Worm (Caenorhabditis elegans) whole organism, L1 larva: ENCODE results near the gene ZK1127.13.

Experiments used
- C04F5.9 ChIP-seq: sonication (generic microtip); optimal IDR thresholded peaks from 2 replicates; lab custom pipeline; 2016; ENCODE audit warnings: missing genetic modification characterization, missing compliant biosample characterization
- C34B4.2 ChIP-seq: sonication (generic microtip); optimal IDR thresholded peaks from 2 replicates; lab custom pipeline; 2017; ENCODE audit warnings: mild to moderate bottlenecking, missing genetic modification characterization, missing compliant biosample characterization
- alr-1 ChIP-seq: fragments of 200-800 bp; sonication (Bioruptor generic); optimal IDR thresholded peaks from 2 replicates; lab custom pipeline; 2018; ENCODE audit warnings: borderline replicate concordance, mild to moderate bottlenecking, missing genetic modification characterization, missing compliant biosample characterization
- aly-2 ChIP-seq: fragments of 150-350 bp; optimal IDR thresholded peaks from 2 replicates; lab custom pipeline; 2014; ENCODE audit warnings: missing biosample characterization, missing genetic modification characterization
- blmp-1 ChIP-seq: fragments of 150-350 bp; optimal IDR thresholded peaks from 2 replicates; lab custom pipeline; 2014; ENCODE audit warnings: missing biosample characterization, missing genetic modification characterization
- ceh-8 ChIP-seq: fragments of 200-800 bp; sonication (Bioruptor generic); optimal IDR thresholded peaks from 2 replicates; lab custom pipeline; 2018; ENCODE audit warnings: mild to moderate bottlenecking, missing genetic modification characterization, moderate library complexity, missing compliant biosample characterization
- dpl-1 ChIP-seq, 3 experiments: fragments of 150-350 bp in 2 of 3; sonication (generic microtip) in 1 of 3; optimal IDR thresholded peaks; 2 replicates each; lab custom pipeline; 2014 to 2017; ENCODE audit warnings: missing biosample characterization in 3 of 3, missing genetic modification characterization in 3 of 3, missing genetic modification reagents in 3 of 3
- dsc-1 ChIP-seq: sonication (generic microtip); optimal IDR thresholded peaks from 2 replicates; lab custom pipeline; 2016; ENCODE audit warnings: mild to moderate bottlenecking, missing genetic modification characterization, missing compliant biosample characterization
- efl-1 ChIP-seq, 4 experiments: fragments of 150-350 bp; optimal IDR thresholded peaks in 3 of 4; peaks in 1 of 4; 1 replicate in 1 of 4; 2 replicates in 3 of 4; lab custom pipeline; 2014; ENCODE audit warnings: missing biosample characterization in 2 of 4, missing genetic modification characterization in 2 of 4, missing genetic modification reagents in 2 of 4
- efl-3 ChIP-seq: fragments of 200-800 bp; sonication (Bioruptor generic); optimal IDR thresholded peaks from 2 replicates; lab custom pipeline; 2018; ENCODE audit warnings: mild to moderate bottlenecking, missing genetic modification characterization, missing compliant biosample characterization
- ets-5 ChIP-seq: fragments of 200-800 bp; sonication (Bioruptor generic); IDR thresholded peaks from 2 replicates; pipeline ENCODE4 v1.3.6; 2022; ENCODE audit warnings: missing genetic modification characterization, missing compliant biosample characterization
- fkh-4 ChIP-seq: sonication (generic microtip); optimal IDR thresholded peaks from 2 replicates; lab custom pipeline; 2016; ENCODE audit warnings: missing compliant biosample characterization, missing genetic modification characterization, borderline replicate concordance
- fos-1 ChIP-seq: fragments of 150-350 bp; optimal IDR thresholded peaks from 2 replicates; lab custom pipeline; 2014; ENCODE audit warnings: missing biosample characterization, missing genetic modification characterization
- jun-1 ChIP-seq: fragments of 150-350 bp; optimal IDR thresholded peaks from 2 replicates; lab custom pipeline; 2014; ENCODE audit warnings: missing biosample characterization, missing genetic modification reagents, missing genetic modification characterization
- lin-14 ChIP-seq: fragments of 200-800 bp; sonication (Bioruptor generic); optimal IDR thresholded peaks from 2 replicates; lab custom pipeline; 2018; ENCODE audit warnings: mild to moderate bottlenecking, missing genetic modification characterization, moderate library complexity, missing compliant biosample characterization
- lin-35 ChIP-seq, 2 experiments: fragments of 150-350 bp; optimal IDR thresholded peaks; 2 replicates each; lab custom pipeline; 2014; ENCODE audit warnings: missing biosample characterization in 2 of 2, missing genetic modification characterization in 2 of 2, missing genetic modification reagents in 2 of 2
- lin-39 ChIP-seq: fragments of 150-350 bp; optimal IDR thresholded peaks from 2 replicates; lab custom pipeline; 2014; ENCODE audit warnings: missing biosample characterization, missing genetic modification reagents, missing genetic modification characterization
- mab-9 ChIP-seq: fragments of 200-800 bp; sonication (Bioruptor generic); IDR thresholded peaks from 2 replicates; pipeline ENCODE4 v1.3.6; 2022; ENCODE audit warnings: missing genetic modification reagents, missing genetic modification characterization, missing compliant biosample characterization
- mep-1 ChIP-seq: fragments of 150-350 bp; optimal IDR thresholded peaks from 2 replicates; lab custom pipeline; 2014; ENCODE audit warnings: missing biosample characterization, missing genetic modification characterization
- nhr-11 ChIP-seq: fragments of 150-350 bp; optimal IDR thresholded peaks from 2 replicates; lab custom pipeline; 2014; ENCODE audit warnings: missing biosample characterization, missing genetic modification characterization
- nhr-237 ChIP-seq: fragments of 150-350 bp; optimal IDR thresholded peaks from 2 replicates; lab custom pipeline; 2014; ENCODE audit warnings: missing biosample characterization, missing genetic modification characterization
- nhr-47 ChIP-seq: sonication (generic microtip); optimal IDR thresholded peaks from 2 replicates; lab custom pipeline; 2016; ENCODE audit warnings: mild to moderate bottlenecking, missing genetic modification characterization, moderate library complexity, missing compliant biosample characterization
- nhr-90 ChIP-seq: sonication (generic microtip); optimal IDR thresholded peaks from 2 replicates; lab custom pipeline; 2016; ENCODE audit warnings: mild to moderate bottlenecking, missing genetic modification characterization, missing compliant biosample characterization; ENCODE audit not compliant: poor library complexity
- skn-1 ChIP-seq: fragments of 150-350 bp; optimal IDR thresholded peaks from 2 replicates; lab custom pipeline; 2014; ENCODE audit warnings: missing biosample characterization, missing genetic modification characterization
- snpc-4 ChIP-seq: fragments of 150-350 bp; optimal IDR thresholded peaks from 2 replicates; lab custom pipeline; 2014; ENCODE audit warnings: missing biosample characterization, missing genetic modification characterization
- snu-23 ChIP-seq: sonication (generic microtip); optimal IDR thresholded peaks from 2 replicates; lab custom pipeline; 2016; ENCODE audit warnings: missing genetic modification characterization, missing compliant biosample characterization
- sox-4 ChIP-seq: sonication (generic microtip); optimal IDR thresholded peaks from 2 replicates; lab custom pipeline; 2016; ENCODE audit warnings: missing genetic modification characterization, missing compliant biosample characterization
- sptf-1 ChIP-seq: fragments of 150-350 bp; optimal IDR thresholded peaks from 2 replicates; lab custom pipeline; 2014; ENCODE audit warnings: missing biosample characterization, missing genetic modification characterization
- sup-37 ChIP-seq: fragments of 200-800 bp; sonication (Bioruptor generic); optimal IDR thresholded peaks from 2 replicates; lab custom pipeline; 2018; ENCODE audit warnings: mild to moderate bottlenecking, missing genetic modification characterization, missing compliant biosample characterization
- tbx-2 ChIP-seq: sonication (generic microtip); optimal IDR thresholded peaks from 2 replicates; lab custom pipeline; 2016; ENCODE audit warnings: missing genetic modification characterization, missing compliant biosample characterization
- tlp-1 ChIP-seq: fragments of 150-350 bp; optimal IDR thresholded peaks from 2 replicates; lab custom pipeline; 2014; ENCODE audit warnings: missing biosample characterization, missing genetic modification characterization
- unc-62 ChIP-seq: fragments of 150-350 bp; optimal IDR thresholded peaks from 2 replicates; lab custom pipeline; 2014; ENCODE audit warnings: missing biosample characterization, missing genetic modification reagents, missing genetic modification characterization
- xbp-1 ChIP-seq: sonication (generic microtip); optimal IDR thresholded peaks from 2 replicates; lab custom pipeline; 2016; ENCODE audit warnings: missing genetic modification characterization, missing compliant biosample characterization

ZK1127.13 gene

DNA sequence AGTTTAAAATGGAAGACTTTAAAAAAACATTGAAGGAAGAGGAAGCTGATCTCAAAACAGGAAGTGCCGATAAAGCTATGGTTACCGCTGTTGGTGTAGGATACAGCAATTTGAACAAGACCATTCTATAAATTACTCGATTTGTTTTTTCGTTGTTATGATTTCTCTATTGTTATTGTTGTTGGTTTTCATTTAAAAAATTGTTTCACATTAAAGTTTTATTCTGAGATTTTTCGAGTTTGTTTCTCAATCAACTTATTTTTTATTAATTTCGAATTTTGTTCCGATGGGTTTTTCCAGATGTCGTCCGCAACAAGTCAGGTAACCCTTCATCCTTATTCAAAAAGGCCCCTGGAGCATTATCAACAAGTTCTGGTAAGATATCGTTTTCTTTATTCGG, 1.3 kb upstream of the ZK1127.13 start, which contains the start of gene ZK1127.12:
Gene ZK1127.12, plus strand, starts transcription at position 301 of the 400 bp plus-strand sequence.
- no peak for TF ChIP-seq aly-2 (tag; lab: Kevin White, UChicago)
- TF ChIP-seq snu-23 = no peak
- no peak for TF ChIP-seq C04F5.9 (tag; lab: Kevin White, UChicago)

DNA sequence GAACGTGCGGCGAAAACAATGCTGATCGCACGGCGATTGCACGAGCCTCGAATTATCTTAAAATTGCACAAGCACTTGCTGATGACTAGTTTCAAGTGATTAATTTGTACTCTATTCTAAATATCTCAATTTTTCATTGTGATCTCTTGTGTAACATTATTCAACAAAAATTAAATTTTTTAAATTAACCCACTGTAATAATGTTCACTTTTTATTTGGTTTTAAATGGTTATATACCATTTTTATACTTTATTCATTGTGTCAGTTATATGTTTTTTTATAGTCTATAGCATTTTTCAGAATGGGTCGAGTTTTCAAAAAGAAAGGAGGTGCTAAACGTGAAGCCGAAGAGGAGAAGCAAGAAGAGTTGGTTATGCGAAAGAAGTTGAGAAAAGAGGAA, 548 bp downstream of the ZK1127.13 start, which contains the start of gene ZK1127.4:
Gene ZK1127.4, plus strand, starts transcription at position 301 of the 400 bp plus-strand sequence.
- no peak for TF ChIP-seq skn-1 (tag; lab: Kevin White, UChicago)
- no peak for TF ChIP-seq nhr-237 (tag; lab: Kevin White, UChicago)
- TF ChIP-seq nhr-47 = no peak
- no peak for TF ChIP-seq unc-62 (GFP tag; lab: Kevin White, UChicago)
- no peak for TF ChIP-seq lin-39 (tag; lab: Kevin White, UChicago)
- no peak for TF ChIP-seq fkh-4 (tag; lab: Kevin White, UChicago)
- TF ChIP-seq C34B4.2 (tag; lab: Kevin White, UChicago) = no peak
- no peak for TF ChIP-seq ets-5 (GFP tag; lab: Robert Waterston, UW)
- TF ChIP-seq sptf-1 (tag; lab: Kevin White, UChicago) = no peak
- no peak for TF ChIP-seq alr-1 (tag; lab: Kevin White, UChicago)
- no peak for TF ChIP-seq snpc-4 (tag; lab: Kevin White, UChicago)
- TF ChIP-seq tlp-1 = no peak
- TF ChIP-seq, all 84 proteins: peak for 0

DNA sequence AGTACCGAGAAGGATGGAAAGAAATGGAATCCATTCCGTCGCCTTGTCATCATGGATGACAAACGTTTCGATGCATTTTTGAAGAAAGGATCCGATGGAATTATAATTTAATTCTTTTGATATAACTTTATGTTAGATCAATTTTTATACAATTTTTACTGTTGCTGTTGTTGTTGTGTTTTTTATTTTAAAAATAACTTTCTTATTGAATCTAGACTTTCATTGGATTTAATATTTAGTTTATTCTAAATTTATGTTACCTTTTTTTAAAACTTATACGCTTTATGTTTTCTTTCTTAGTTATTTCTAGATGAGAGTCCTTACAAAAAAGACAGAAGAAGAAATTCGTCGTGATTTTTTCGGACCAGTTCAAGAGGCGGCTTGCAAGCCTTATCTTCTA, 1.9 kb downstream of the ZK1127.13 start, which contains the start of gene ZK1127.3:
Gene ZK1127.3, plus strand, starts transcription at position 301 of the 400 bp plus-strand sequence.
- no peak for TF ChIP-seq ets-5 (GFP tag; lab: Robert Waterston, UW)
- TF ChIP-seq jun-1 (tag; lab: Kevin White, UChicago) = no peak
- no peak for TF ChIP-seq C34B4.2 (tag; lab: Kevin White, UChicago)
- TF ChIP-seq xbp-1 (tag; lab: Kevin White, UChicago) = no peak
- TF ChIP-seq nhr-90 (tag; lab: Kevin White, UChicago) = no peak
- no peak for TF ChIP-seq sox-4 (tag; lab: Kevin White, UChicago)
- no peak for TF ChIP-seq dsc-1
- no peak for TF ChIP-seq lin-35 (GFP tag; optimal IDR thresholded peaks at IDR 0.05; lab: Kevin White, UChicago)
- TF ChIP-seq dpl-1 (GFP tag; optimal IDR thresholded peaks at IDR 0.05; lab: Kevin White, UChicago) = no peak
- no peak for TF ChIP-seq alr-1 (tag; lab: Kevin White, UChicago)
- no peak for TF ChIP-seq sup-37

DNA sequence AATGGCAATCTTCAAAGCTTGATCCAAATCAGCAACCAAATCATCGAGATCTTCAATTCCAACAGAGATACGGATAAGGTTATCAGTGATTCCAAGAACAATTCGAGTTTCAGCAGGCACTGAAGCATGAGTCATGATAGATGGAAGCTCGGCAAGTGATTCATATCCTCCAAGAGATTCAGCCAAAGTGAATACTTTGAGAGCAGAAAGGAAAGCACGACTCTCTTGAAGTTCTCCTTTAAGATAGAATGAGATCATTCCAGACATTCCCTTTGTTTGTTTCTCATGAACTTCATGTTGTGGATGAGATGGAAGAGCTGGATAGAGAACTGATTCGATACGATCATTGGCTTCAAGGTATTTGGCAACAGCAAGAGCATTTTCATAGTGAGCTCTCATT, 3.2 kb downstream of the ZK1127.13 start:
- TF ChIP-seq fos-1 = no peak
- TF ChIP-seq mab-9 (GFP tag; lab: Robert Waterston, UW) = no peak
- TF ChIP-seq efl-3 (GFP tag; lab: Kevin White, UChicago) = no peak
- TF ChIP-seq snpc-4 (tag; lab: Kevin White, UChicago) = no peak
- TF ChIP-seq tbx-2 = no peak

DNA sequence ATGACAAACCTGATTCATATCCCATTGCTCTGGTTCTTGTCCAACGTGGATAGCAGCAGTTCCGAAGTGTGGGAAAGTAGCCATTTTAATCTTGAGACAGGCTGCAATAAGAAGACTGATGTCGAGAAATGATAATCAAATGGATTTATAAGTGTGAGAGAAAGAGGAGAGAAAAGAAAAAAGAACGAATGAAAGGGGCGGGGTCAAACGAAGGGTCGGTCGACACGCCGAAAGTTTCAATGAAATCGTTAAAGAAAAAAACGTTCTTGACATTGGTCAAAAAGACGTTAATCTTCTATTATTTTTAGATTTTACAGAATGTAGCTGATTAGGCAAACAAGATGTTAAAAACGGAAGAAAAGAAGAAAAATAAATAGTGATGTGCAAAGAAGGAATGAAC, 4.8 kb downstream of the ZK1127.13 start, which contains the start of gene cth-2:
Gene cth-2, minus strand, starts transcription at position 101 of the 400 bp plus-strand sequence.
- TF ChIP-seq lin-14 = peak; percentile 32
- TF ChIP-seq ceh-8 (GFP tag; lab: Kevin White, UChicago) = no peak
- TF ChIP-seq nhr-11 = no peak
- peak; percentile 12 for TF ChIP-seq mep-1 (tag; lab: Kevin White, UChicago)
- no peak for TF ChIP-seq C34B4.2 (tag; lab: Kevin White, UChicago)
- no peak for TF ChIP-seq snpc-4 (tag; lab: Kevin White, UChicago)
- TF ChIP-seq efl-1 (optimal IDR thresholded peaks at IDR 0.05; lab: Kevin White, UChicago) = no peak
- TF ChIP-seq efl-1 (GFP tag; optimal IDR thresholded peaks at IDR 0.05 in 1 of 2; lab: Kevin White, UChicago) = no peak
- TF ChIP-seq ets-5 (GFP tag; lab: Robert Waterston, UW) = no peak
- TF ChIP-seq sup-37 = no peak
- TF ChIP-seq blmp-1 (tag; lab: Kevin White, UChicago) = peak; percentile 64
